Worm (Caenorhabditis elegans) whole organism, L4 larva: ENCODE data around the gene B0280.7.

Experiments used
- D1046.2 ChIP-seq: fragments of 200-800 bp; sonication (Bioruptor generic); IDR thresholded peaks from 2 replicates; pipeline ENCODE4 v1.3.6; 2022; ENCODE audit warnings: missing genetic modification characterization, missing compliant biosample characterization
- F44E2.7 ChIP-seq: fragments of 200-800 bp; sonication (Bioruptor generic); IDR thresholded peaks from 2 replicates; pipeline ENCODE4 v2.1.2; 2022; ENCODE audit warnings: missing genetic modification characterization, missing compliant biosample characterization
- R02D3.7 ChIP-seq: fragments of 150-350 bp; sonication (generic microtip); optimal IDR thresholded peaks from 3 replicates; lab custom pipeline; 2014; ENCODE audit warnings: missing biosample characterization, missing genetic modification characterization
- T26A8.4 ChIP-seq: fragments of 200-800 bp; sonication (Bioruptor generic); IDR thresholded peaks from 2 replicates; pipeline ENCODE4 v1.3.6; 2022; ENCODE audit warnings: missing genetic modification characterization, missing compliant biosample characterization
- Y105C5A.15 ChIP-seq: fragments of 200-800 bp; sonication (Bioruptor generic); IDR thresholded peaks from 2 replicates; pipeline ENCODE4 v1.3.6; 2022; ENCODE audit warnings: missing genetic modification characterization, missing compliant biosample characterization
- Y5F2A.4 ChIP-seq: fragments of 200-800 bp; sonication (Bioruptor generic); optimal IDR thresholded peaks from 2 replicates; lab custom pipeline; 2018; ENCODE audit warnings: mild to moderate bottlenecking, missing genetic modification characterization, missing compliant biosample characterization
- Y75B8A.6 ChIP-seq: fragments of 200-800 bp; sonication (Bioruptor generic); IDR thresholded peaks from 2 replicates; pipeline ENCODE4 v1.3.6; 2022; ENCODE audit warnings: missing genetic modification reagents, missing genetic modification characterization, missing compliant biosample characterization
- ZK337.2 ChIP-seq: fragments of 200-800 bp; sonication (Bioruptor generic); IDR thresholded peaks from 2 replicates; pipeline ENCODE4 v1.3.6; 2022; ENCODE audit warnings: missing genetic modification reagents, missing genetic modification characterization, missing compliant biosample characterization
- aha-1 ChIP-seq: fragments of 150-350 bp; peaks from one replicate; lab custom pipeline; 2014; ENCODE audit warnings: missing biosample characterization, missing genetic modification characterization
- aly-2 ChIP-seq: sonication (generic microtip); optimal IDR thresholded peaks from 2 replicates; lab custom pipeline; 2018; ENCODE audit warnings: missing biosample characterization, missing genetic modification characterization
- arid-1 ChIP-seq: fragments of 200-800 bp; sonication (Bioruptor generic); conservative IDR thresholded peaks from 2 replicates; pipeline ENCODE4 v1.3.6; 2022; ENCODE audit warnings: missing genetic modification reagents, missing genetic modification characterization, missing compliant biosample characterization
- attf-4 ChIP-seq: sonication (generic microtip); optimal IDR thresholded peaks from 3 replicates; lab custom pipeline; 2017; ENCODE audit warnings: missing biosample characterization, missing genetic modification characterization
- ceh-28 ChIP-seq: fragments of 150-350 bp; optimal IDR thresholded peaks from 2 replicates; lab custom pipeline; 2014; ENCODE audit warnings: missing biosample characterization, missing genetic modification reagents, missing genetic modification characterization
- ces-1 ChIP-seq: fragments of 150-350 bp; sonication (generic microtip); optimal IDR thresholded peaks from 4 replicates; lab custom pipeline; 2014; ENCODE audit warnings: missing biosample characterization, missing genetic modification reagents, missing genetic modification characterization
- cey-2 ChIP-seq: sonication (generic microtip); optimal IDR thresholded peaks from 3 replicates; lab custom pipeline; 2017; ENCODE audit warnings: missing genetic modification characterization, mild to moderate bottlenecking, missing compliant biosample characterization, antibody characterized with exemption, borderline replicate concordance; ENCODE audit not compliant: insufficient read depth
- dmd-8 ChIP-seq: fragments of 200-800 bp; sonication (Bioruptor generic); IDR thresholded peaks from 2 replicates; pipeline ENCODE4 v1.3.6; 2022; ENCODE audit warnings: missing genetic modification characterization, missing compliant biosample characterization
- dmd-9 ChIP-seq: fragments of 200-800 bp; sonication (Bioruptor generic); IDR thresholded peaks from 2 replicates; pipeline ENCODE4 v1.3.6; 2022; ENCODE audit warnings: missing genetic modification reagents, missing genetic modification characterization, missing compliant biosample characterization
- duxl-1 ChIP-seq: sonication (generic microtip); optimal IDR thresholded peaks from 2 replicates; lab custom pipeline; 2016; ENCODE audit warnings: mild to moderate bottlenecking, missing genetic modification characterization, moderate library complexity, missing compliant biosample characterization; ENCODE audit not compliant: poor library complexity
- egl-27 ChIP-seq: sonication (generic microtip); optimal IDR thresholded peaks from 3 replicates; lab custom pipeline; 2017; ENCODE audit warnings: missing biosample characterization, missing genetic modification reagents, missing genetic modification characterization
- egl-43 ChIP-seq: fragments of 200-800 bp; sonication (Bioruptor generic); IDR thresholded peaks from 2 replicates; pipeline ENCODE4 v1.3.6; 2022; ENCODE audit warnings: missing genetic modification reagents, missing genetic modification characterization, missing compliant biosample characterization
- hlh-11 ChIP-seq: fragments of 200-800 bp; sonication (Bioruptor generic); optimal IDR thresholded peaks from 2 replicates; lab custom pipeline; 2018; ENCODE audit warnings: mild to moderate bottlenecking, missing genetic modification characterization, missing compliant biosample characterization
- hmg-1.1 ChIP-seq: fragments of 200-800 bp; sonication (Bioruptor generic); IDR thresholded peaks from 2 replicates; pipeline ENCODE4 v1.3.6; 2022; ENCODE audit warnings: missing genetic modification reagents, missing genetic modification characterization, missing compliant biosample characterization
- lim-7 ChIP-seq: fragments of 200-800 bp; sonication (Bioruptor generic); IDR thresholded peaks from 2 replicates; pipeline ENCODE4 v1.3.6; 2022; ENCODE audit warnings: missing genetic modification characterization, missing compliant biosample characterization
- lin-1 ChIP-seq: fragments of 200-800 bp; sonication (Bioruptor generic); IDR thresholded peaks from 2 replicates; pipeline ENCODE4 v1.3.6; 2022; ENCODE audit warnings: missing genetic modification reagents, missing genetic modification characterization, missing compliant biosample characterization
- lin-29 ChIP-seq: fragments of 200-800 bp; sonication (Bioruptor generic); IDR thresholded peaks from 2 replicates; pipeline ENCODE4 v1.3.6; 2022; ENCODE audit warnings: missing genetic modification reagents, missing genetic modification characterization, missing compliant biosample characterization
- lin-39 ChIP-seq: fragments of 150-350 bp; optimal IDR thresholded peaks from 2 replicates; lab custom pipeline; 2014; ENCODE audit warnings: missing biosample characterization, missing genetic modification reagents, missing genetic modification characterization
- madf-5 ChIP-seq, 2 experiments: fragments of 200-800 bp; sonication (Bioruptor generic); IDR thresholded peaks; 2 replicates each; pipeline ENCODE4 v1.3.6; 2022; ENCODE audit warnings: missing compliant biosample characterization in 2 of 2, missing genetic modification characterization in 2 of 2
- mdl-1 ChIP-seq, 2 experiments: fragments of 150-350 bp in 1 of 2; sonication (generic microtip) in 1 of 2; optimal IDR thresholded peaks; 2 replicates each; lab custom pipeline; 2014 to 2017; ENCODE audit warnings: missing biosample characterization in 2 of 2, missing genetic modification characterization in 2 of 2
- mep-1 ChIP-seq: fragments of 150-350 bp; sonication (generic microtip); optimal IDR thresholded peaks from 3 replicates; lab custom pipeline; 2014; ENCODE audit warnings: missing biosample characterization, missing genetic modification characterization
- nhr-102 ChIP-seq: sonication (generic microtip); optimal IDR thresholded peaks from 2 replicates; lab custom pipeline; 2016; ENCODE audit warnings: mild to moderate bottlenecking, missing genetic modification characterization, moderate library complexity, missing compliant biosample characterization
- nhr-111 ChIP-seq: fragments of 200-800 bp; sonication (Bioruptor generic); optimal IDR thresholded peaks from 2 replicates; lab custom pipeline; 2018; ENCODE audit warnings: mild to moderate bottlenecking, missing genetic modification characterization, missing compliant biosample characterization
- nhr-25 ChIP-seq: sonication (generic microtip); optimal IDR thresholded peaks from 2 replicates; lab custom pipeline; 2017; ENCODE audit warnings: missing genetic modification characterization, mild to moderate bottlenecking, missing compliant biosample characterization, antibody characterized with exemption, moderate library complexity, borderline replicate concordance; ENCODE audit not compliant: insufficient read depth
- nhr-42 ChIP-seq: fragments of 200-800 bp; sonication (Bioruptor generic); IDR thresholded peaks from 2 replicates; pipeline ENCODE4 v1.3.6; 2022; ENCODE audit warnings: missing genetic modification characterization, missing compliant biosample characterization
- pha-4 ChIP-seq, 2 experiments: fragments of 150-350 bp in 1 of 2; fragments of 200-800 bp in 1 of 2; sonication (Bioruptor generic) in 1 of 2; IDR thresholded peaks in 1 of 2; optimal IDR thresholded peaks in 1 of 2; 2 replicates each; pipeline versions ENCODE4 v1.3.6 to Lab custom; 2014 to 2022; ENCODE audit warnings: missing genetic modification characterization in 2 of 2, missing genetic modification reagents in 2 of 2, missing biosample characterization in 1 of 2, missing compliant biosample characterization in 1 of 2
- spr-3 ChIP-seq: fragments of 200-800 bp; sonication (Bioruptor generic); optimal IDR thresholded peaks from 2 replicates; lab custom pipeline; 2018; ENCODE audit warnings: mild to moderate bottlenecking, missing genetic modification characterization, missing compliant biosample characterization
- tag-97 ChIP-seq: fragments of 200-800 bp; sonication (Bioruptor generic); IDR thresholded peaks from 2 replicates; pipeline ENCODE4 v1.3.6; 2022; ENCODE audit warnings: missing genetic modification characterization, missing compliant biosample characterization
- unc-130 ChIP-seq: sonication (generic microtip); optimal IDR thresholded peaks from 2 replicates; lab custom pipeline; 2016; ENCODE audit warnings: missing genetic modification reagents, missing genetic modification characterization, missing compliant biosample characterization
- unc-62 ChIP-seq, 3 experiments: fragments of 150-350 bp in 1 of 3; sonication (generic microtip); optimal IDR thresholded peaks in 2 of 3; peaks in 1 of 3; 1 replicate in 1 of 3; 2 replicates in 2 of 3; lab custom pipeline; 2014 to 2017; ENCODE audit warnings: missing biosample characterization in 3 of 3, missing genetic modification characterization in 3 of 3, missing genetic modification reagents in 3 of 3, missing genotype in 1 of 3
- zfp-2 ChIP-seq: sonication (generic microtip); optimal IDR thresholded peaks from 2 replicates; lab custom pipeline; 2016; ENCODE audit warnings: mild to moderate bottlenecking, missing genetic modification characterization, missing compliant biosample characterization
- ztf-7 ChIP-seq: fragments of 150-350 bp; optimal IDR thresholded peaks from 2 replicates; lab custom pipeline; 2014; ENCODE audit warnings: missing biosample characterization, missing genetic modification characterization

B0280.7 gene

ce11 chrIII:7150162-7150561 lies 38.5 kb upstream of the B0280.7 start:
- TF ChIP-seq lin-39 (tag; lab: Kevin White, UChicago) (no peak), aha-1 (tag; lab: Kevin White, UChicago) (peak; percentile 91), F44E2.7 (GFP tag; lab: Robert Waterston, UW) (no peak), lin-29 (no peak), unc-62 (GFP tag; optimal IDR thresholded peaks at IDR 0.05 in 1 of 2; lab: Kevin White, UChicago) (peak in 1 of 2 experiments; percentile 54), unc-62 (tag; optimal IDR thresholded peaks at IDR 0.05; lab: Kevin White, UChicago) (no peak), zfp-2 (tag; lab: Kevin White, UChicago) (no peak), egl-43 (GFP tag; lab: Robert Waterston, UW) (no peak), hmg-1.1 (no peak)

ce11 chrIII:7148191-7148590 lies 36.5 kb upstream of the B0280.7 start:
- TF ChIP-seq aha-1 (tag; lab: Kevin White, UChicago): peak; percentile 77
- no peak for TF ChIP-seq tag-97 (GFP tag; lab: Robert Waterston, UW)
- no peak for TF ChIP-seq duxl-1 (tag; lab: Kevin White, UChicago)
- no peak for TF ChIP-seq ZK337.2 (GFP tag; lab: Robert Waterston, UW)
- TF ChIP-seq, all 104 proteins: peak for 1

ce11 chrIII:7146341-7146740 lies 34.6 kb upstream of the B0280.7 start:
- TF ChIP-seq egl-27 (tag; lab: Kevin White, UChicago) (no peak), Y5F2A.4 (GFP tag; lab: Kevin White, UChicago) (no peak), T26A8.4 (GFP tag; lab: Robert Waterston, UW) (0 out of 2 replicates have a peak, but pooled peaks have one; percentile 12), aha-1 (tag; lab: Kevin White, UChicago) (peak; percentile 91)

- no peak for TF ChIP-seq aly-2 (tag; lab: Kevin White, UChicago)
- no peak for TF ChIP-seq dmd-8
- no peak for TF ChIP-seq mep-1 (tag; lab: Kevin White, UChicago)
- TF ChIP-seq dmd-9 (GFP tag; lab: Robert Waterston, UW): no peak
Measured at ce11 chrIII:7144749-7145148, 33.1 kb upstream of the B0280.7 start, which contains the start of gene glr-2. glr-2 (minus strand) TSS chrIII:7144959.

- TF ChIP-seq nhr-102 (tag; lab: Kevin White, UChicago) (peak; percentile 55), cey-2 (tag; lab: Kevin White, UChicago) (no peak), Y75B8A.6 (no peak), attf-4 (tag; lab: Kevin White, UChicago) (no peak), aha-1 (tag; lab: Kevin White, UChicago) (no peak), egl-43 (GFP tag; lab: Robert Waterston, UW) (no peak), hlh-11 (tag; lab: Kevin White, UChicago) (peak; percentile 40), ceh-28 (no peak), unc-62 (GFP tag; optimal IDR thresholded peaks at IDR 0.05 in 1 of 2; lab: Kevin White, UChicago) (peak in 1 of 2 experiments; percentile 28), unc-62 (tag; optimal IDR thresholded peaks at IDR 0.05; lab: Kevin White, UChicago) (no peak), ztf-7 (tag; lab: Kevin White, UChicago) (no peak), madf-5 (GFP tag; IDR thresholded peaks at IDR 0.05; lab: Robert Waterston, UW) (no peak), spr-3 (GFP tag; lab: Kevin White, UChicago) (no peak), nhr-42 (GFP tag; lab: Robert Waterston, UW) (no peak), mdl-1 (tag; optimal IDR thresholded peaks at IDR 0.05; lab: Kevin White, UChicago) (no peak), arid-1 (GFP tag; lab: Robert Waterston, UW) (peak; percentile 62), nhr-25 (tag; lab: Kevin White, UChicago) (no peak), R02D3.7 (tag; lab: Kevin White, UChicago) (no peak), Y105C5A.15 (0 out of 2 replicates have a peak, but pooled peaks have one; percentile 58), T26A8.4 (GFP tag; lab: Robert Waterston, UW) (peak; percentile 91), unc-130 (GFP tag; lab: Kevin White, UChicago) (no peak), nhr-111 (peak; percentile 27), hmg-1.1 (no peak), mep-1 (tag; lab: Kevin White, UChicago) (no peak), D1046.2 (GFP tag; lab: Robert Waterston, UW) (no peak), F44E2.7 (GFP tag; lab: Robert Waterston, UW) (no peak), ces-1 (GFP tag; lab: Kevin White, UChicago) (no peak), lim-7 (GFP tag; lab: Robert Waterston, UW) (no peak), pha-4 (GFP tag; IDR thresholded peaks at IDR 0.05; lab: Robert Waterston, UW) (no peak), pha-4 (tag; optimal IDR thresholded peaks at IDR 0.05; lab: Kevin White, UChicago) (no peak), lin-1 (GFP tag; lab: Robert Waterston, UW) (0 out of 2 replicates have a peak, but pooled peaks have one; percentile 6)
Measured at ce11 chrIII:7142172-7142601, 30.5 kb upstream of the B0280.7 start.
